Fruit fly (Drosophila melanogaster) whole organism, embryonic: Measurements from ENCODE around the gene CG43175.
A peak's percentile ranks its signal among the peaks of the same experiment; 100 is the strongest.

Source experiments
- Adf1 ChIP-seq: fragments of 200-800 bp; sonication (Bioruptor generic); IDR thresholded peaks from 2 replicates; pipeline ENCODE4 v1.3.6; 2022; ENCODE audit warnings: missing biosample characterization, missing genetic modification characterization
- BEAF-32 ChIP-seq: fragments of 200-800 bp; sonication (Bioruptor generic); optimal IDR thresholded peaks from 3 replicates; lab custom pipeline; 2017; ENCODE audit warnings: missing biosample characterization, missing genetic modification characterization, mild to moderate bottlenecking, moderate library complexity, missing genetic modification reagents
- CG10462 ChIP-seq: fragments of 200-800 bp; sonication (Bioruptor generic); optimal IDR thresholded peaks from 2 replicates; lab custom pipeline; 2016; ENCODE audit warnings: missing biosample characterization, missing genetic modification characterization
- CG10565 ChIP-seq: fragments of 200-800 bp; sonication (Bioruptor generic); optimal IDR thresholded peaks from 3 replicates; lab custom pipeline; 2016; ENCODE audit warnings: missing biosample characterization, mild to moderate bottlenecking, missing genetic modification characterization
- CG12391 ChIP-seq: fragments of 200-800 bp; sonication (Bioruptor generic); optimal IDR thresholded peaks from 3 replicates; lab custom pipeline; 2018; ENCODE audit warnings: missing biosample characterization, mild to moderate bottlenecking, missing genetic modification characterization, moderate library complexity
- CG18764 ChIP-seq: fragments of 200-800 bp; sonication (Bioruptor generic); optimal IDR thresholded peaks from 3 replicates; lab custom pipeline; 2016; ENCODE audit warnings: missing biosample characterization, missing genetic modification characterization
- CG30020 ChIP-seq: fragments of 200-800 bp; optimal IDR thresholded peaks from 2 replicates; lab custom pipeline; 2019; ENCODE audit warnings: missing biosample characterization, mild to moderate bottlenecking, missing genetic modification characterization, moderate library complexity
- CG32772 ChIP-seq: fragments of 200-800 bp; sonication (Bioruptor generic); IDR thresholded peaks from 2 replicates; pipeline ENCODE4 v1.3.6; 2022; ENCODE audit warnings: missing biosample characterization, missing genetic modification characterization
- CG33213 ChIP-seq: fragments of 200-800 bp; sonication (Bioruptor generic); optimal IDR thresholded peaks from 3 replicates; lab custom pipeline; 2016; ENCODE audit warnings: missing biosample characterization, missing genetic modification characterization
- CG3407 ChIP-seq: fragments of 200-800 bp; sonication (Bioruptor generic); optimal IDR thresholded peaks from 2 replicates; lab custom pipeline; 2018; ENCODE audit warnings: missing biosample characterization, mild to moderate bottlenecking, missing genetic modification characterization
- CG3726 ChIP-seq: fragments of 200-800 bp; sonication (Bioruptor generic); IDR thresholded peaks from 3 replicates; pipeline ENCODE4, ENCODE4 v1.3.6; 2022; ENCODE audit warnings: missing biosample characterization, missing genetic modification characterization
- CG6791 ChIP-seq: fragments of 200-800 bp; sonication (Bioruptor generic); IDR thresholded peaks from 3 replicates; pipeline ENCODE4 v1.3.6; 2022; ENCODE audit warnings: missing biosample characterization, missing genetic modification characterization; ENCODE audit not compliant: partially characterized antibody
- CG8478 ChIP-seq: fragments of >200 bp; optimal IDR thresholded peaks from 2 replicates; lab custom pipeline; 2018
- CG8924 ChIP-seq: fragments of 200-800 bp; optimal IDR thresholded peaks from 3 replicates; lab custom pipeline; 2019; ENCODE audit warnings: missing biosample characterization, mild to moderate bottlenecking, missing genetic modification characterization, moderate library complexity
- CHES-1-like ChIP-seq: fragments of 200-800 bp; sonication (Bioruptor generic); optimal IDR thresholded peaks from 2 replicates; lab custom pipeline; 2016; ENCODE audit warnings: missing biosample characterization, missing genetic modification characterization
- D ChIP-seq, 2 experiments: fragments of 200-800 bp in 1 of 2; fragments of >200 bp in 1 of 2; sonication (Bioruptor generic) in 1 of 2; optimal IDR thresholded peaks; 2 replicates in 1 of 2; 3 replicates in 1 of 2; lab custom pipeline; 2017; ENCODE audit warnings: mild to moderate bottlenecking in 1 of 2, missing biosample characterization in 1 of 2, missing genetic modification characterization in 1 of 2, missing genetic modification reagents in 1 of 2
- Dbx ChIP-seq: fragments of 200-800 bp; sonication (Bioruptor generic); IDR thresholded peaks from 3 replicates; pipeline ENCODE4 v1.3.6; 2022; ENCODE audit warnings: missing biosample characterization, missing genetic modification characterization
- Dek ChIP-seq: fragments of 200-800 bp; sonication (Bioruptor generic); optimal IDR thresholded peaks from 3 replicates; lab custom pipeline; 2019; ENCODE audit warnings: missing biosample characterization, mild to moderate bottlenecking, missing genetic modification characterization, moderate library complexity
- Ets65A ChIP-seq: fragments of 200-800 bp; sonication (Bioruptor generic); peaks from one replicate; lab custom pipeline; 2016; ENCODE audit warnings: missing biosample characterization, missing genetic modification characterization
- Ets97D ChIP-seq: fragments of 200-800 bp; sonication (Bioruptor generic); optimal IDR thresholded peaks from 3 replicates; lab custom pipeline; 2016; ENCODE audit warnings: missing biosample characterization, missing genetic modification characterization
- HLHmδ ChIP-seq: fragments of 200-800 bp; sonication (Bioruptor generic); optimal IDR thresholded peaks from 2 replicates; lab custom pipeline; 2018; ENCODE audit warnings: missing biosample characterization, mild to moderate bottlenecking, missing genetic modification characterization, moderate library complexity
- HmgD ChIP-seq: fragments of 200-800 bp; sonication (Bioruptor generic); optimal IDR thresholded peaks from 3 replicates; lab custom pipeline; 2016; ENCODE audit warnings: missing biosample characterization, missing genetic modification characterization
- Lpt ChIP-seq: fragments of >200 bp; optimal IDR thresholded peaks from 2 replicates; lab custom pipeline; 2018; ENCODE audit warnings: missing biosample characterization, missing genetic modification characterization
- MESR4 ChIP-seq: fragments of 200-800 bp; sonication (Bioruptor generic); optimal IDR thresholded peaks from 2 replicates; lab custom pipeline; 2018; ENCODE audit warnings: missing biosample characterization, mild to moderate bottlenecking, missing genetic modification characterization, moderate library complexity
- Med ChIP-seq: fragments of 200-800 bp; sonication (Bioruptor generic); peaks from one replicate; lab custom pipeline; 2016; ENCODE audit warnings: missing biosample characterization, missing genetic modification characterization, mild to moderate bottlenecking, inconsistent platforms, moderate library complexity
- Nf-YB ChIP-seq: fragments of 200-800 bp; sonication (Bioruptor generic); optimal IDR thresholded peaks from 3 replicates; lab custom pipeline; 2019; ENCODE audit warnings: missing biosample characterization, mild to moderate bottlenecking, missing genetic modification characterization, moderate library complexity
- Nf-YC ChIP-seq: fragments of 200-800 bp; optimal IDR thresholded peaks from 3 replicates; lab custom pipeline; 2019; ENCODE audit warnings: missing biosample characterization, mild to moderate bottlenecking, missing genetic modification characterization, moderate library complexity
- Oaz ChIP-seq: fragments of 200-800 bp; sonication (Bioruptor generic); IDR thresholded peaks from 2 replicates; pipeline ENCODE4 v1.3.6; 2022; ENCODE audit warnings: missing biosample characterization, missing genetic modification characterization
- Opbp ChIP-seq: fragments of 200-800 bp; sonication (Bioruptor generic); IDR thresholded peaks from 3 replicates; pipeline ENCODE4 v1.3.6; 2022; ENCODE audit warnings: missing biosample characterization, missing genetic modification characterization; ENCODE audit not compliant: partially characterized antibody
- Sin3A ChIP-seq: fragments of >200 bp; optimal IDR thresholded peaks from 2 replicates; lab custom pipeline; 2018
- bigmax ChIP-seq: fragments of 200-800 bp; sonication (Bioruptor generic); optimal IDR thresholded peaks from 2 replicates; lab custom pipeline; 2018; ENCODE audit warnings: missing biosample characterization, mild to moderate bottlenecking, missing genetic modification characterization
- dysf ChIP-seq: fragments of 200-800 bp; sonication (Bioruptor generic); IDR thresholded peaks from 3 replicates; pipeline ENCODE4 v1.3.6; 2022; ENCODE audit warnings: missing biosample characterization, missing genetic modification characterization
- emc ChIP-seq: fragments of 200-800 bp; sonication (Bioruptor generic); optimal IDR thresholded peaks from 2 replicates; lab custom pipeline; 2016; ENCODE audit warnings: missing biosample characterization, missing genetic modification characterization
- eyg ChIP-seq: fragments of 200-800 bp; sonication (Bioruptor generic); optimal IDR thresholded peaks from 3 replicates; lab custom pipeline; 2016; ENCODE audit warnings: missing biosample characterization, missing genetic modification characterization
- fd96Cb ChIP-seq: fragments of 200-800 bp; sonication (Bioruptor generic); optimal IDR thresholded peaks from 2 replicates; lab custom pipeline; 2018; ENCODE audit warnings: missing biosample characterization, mild to moderate bottlenecking, missing genetic modification characterization, moderate library complexity
- ftz-f1 ChIP-seq: fragments of 200-800 bp; sonication (Bioruptor generic); optimal IDR thresholded peaks from 2 replicates; lab custom pipeline; 2016; ENCODE audit warnings: missing biosample characterization, missing genetic modification characterization
- grn ChIP-seq: fragments of 200-800 bp; sonication (Bioruptor generic); optimal IDR thresholded peaks from 3 replicates; lab custom pipeline; 2017; ENCODE audit warnings: missing biosample characterization, missing genetic modification characterization
- hb ChIP-seq: fragments of 200-800 bp; sonication (Bioruptor generic); IDR thresholded peaks from 3 replicates; pipeline ENCODE4 v1.3.6; 2022; ENCODE audit warnings: missing biosample characterization, missing genetic modification characterization; ENCODE audit not compliant: partially characterized antibody
- ind ChIP-seq: fragments of 200-800 bp; sonication (Bioruptor generic); optimal IDR thresholded peaks from 3 replicates; lab custom pipeline; 2016; ENCODE audit warnings: missing biosample characterization, missing genetic modification characterization
- lmd ChIP-seq: fragments of 200-800 bp; sonication (Bioruptor generic); IDR thresholded peaks from 2 replicates; pipeline ENCODE4 v1.3.6; 2022; ENCODE audit warnings: missing biosample characterization, missing genetic modification characterization
- pho ChIP-seq: fragments of 200-800 bp; sonication (Bioruptor generic); optimal IDR thresholded peaks from 2 replicates; lab custom pipeline; 2016; ENCODE audit warnings: missing biosample characterization, missing genetic modification characterization
- prd ChIP-seq, 3 experiments: fragments of >200 bp in 2 of 3; fragments of 200-800 bp in 1 of 3; sonication (Bioruptor generic) in 1 of 3; optimal IDR thresholded peaks in 2 of 3; IDR thresholded peaks in 1 of 3; 2 replicates in 2 of 3; 3 replicates in 1 of 3; pipeline versions ENCODE4 v1.3.6 to Lab custom; 2017 to 2022; ENCODE audit warnings: missing biosample characterization in 1 of 3, missing genetic modification characterization in 1 of 3
- ro ChIP-seq: fragments of 200-800 bp; sonication (Bioruptor generic); IDR thresholded peaks from 2 replicates; pipeline ENCODE4 v1.3.6; 2022; ENCODE audit warnings: missing biosample characterization, missing genetic modification characterization
- sd ChIP-seq: fragments of 200-800 bp; sonication (Bioruptor generic); optimal IDR thresholded peaks from 3 replicates; lab custom pipeline; 2018; ENCODE audit warnings: missing biosample characterization, mild to moderate bottlenecking, missing genetic modification characterization, moderate library complexity
- z ChIP-seq: fragments of 200-800 bp; sonication (Bioruptor generic); IDR thresholded peaks from 3 replicates; pipeline ENCODE4 v1.3.6; 2022; ENCODE audit warnings: missing biosample characterization, missing genetic modification characterization
- zfh2 ChIP-seq: fragments of 200-800 bp; sonication (Bioruptor generic); optimal IDR thresholded peaks from 2 replicates; lab custom pipeline; 2016; ENCODE audit warnings: missing biosample characterization, missing genetic modification characterization

CG43175 gene

dm6 chr3R:17599695-17600094, 30.8 kb upstream of the CG43175 start:
- no peak for TF ChIP-seq emc
- peak; percentile 6; the same call in 1 of the 2 replicates for TF ChIP-seq lmd
- TF ChIP-seq z (GFP tag; lab: Robert Waterston, UW): 0 out of 3 replicates have a peak, but pooled peaks have one; percentile 27
- no peak for TF ChIP-seq zfh2 (GFP tag; lab: Kevin White, UChicago)
- TF ChIP-seq Nf-YC (tag; lab: Kevin White, UChicago): peak; percentile 79
- 0 out of 3 replicates have a peak, but pooled peaks have one; percentile 40 for TF ChIP-seq hb
- peak; percentile 83 for TF ChIP-seq Nf-YB (GFP tag; lab: Kevin White, UChicago)
- TF ChIP-seq, all 482 proteins: peak for 5

- TF ChIP-seq Med (GFP tag; lab: Kevin White, UChicago) (peak; percentile 36), CG10565 (GFP tag; lab: Kevin White, UChicago) (no peak), CG8924 (tag; lab: Kevin White, UChicago) (no peak), Nf-YC (tag; lab: Kevin White, UChicago) (peak; percentile 53), ind (no peak), CG33213 (GFP tag; lab: Kevin White, UChicago) (no peak), ro (GFP tag; lab: Robert Waterston, UW) (no peak), MESR4 (GFP tag; lab: Kevin White, UChicago) (no peak), Nf-YB (GFP tag; lab: Kevin White, UChicago) (peak; percentile 72)
- TF ChIP-seq, all 482 proteins: peak for 3
These were observed 28.7 kb upstream of the CG43175 start for dm6 chr3R:17601866-17602265.

- TF ChIP-seq Sin3A (no peak), CG30020 (tag; lab: Kevin White, UChicago) (no peak), Dbx (no peak), D (optimal IDR thresholded peaks at IDR 0.05; lab: Kevin White, UChicago) (peak; percentile 95), D (GFP tag; optimal IDR thresholded peaks at IDR 0.05; lab: Kevin White, UChicago) (no peak), Adf1 (GFP tag; lab: Robert Waterston, UW) (no peak), ftz-f1 (GFP tag; lab: Kevin White, UChicago) (no peak), CG18764 (no peak), Opbp (GFP tag; lab: Robert Waterston, UW) (0 out of 3 replicates have a peak, but pooled peaks have one; percentile 9), Ets65A (GFP tag; lab: Kevin White, UChicago) (peak; percentile 18), prd (optimal IDR thresholded peaks at IDR 0.05; lab: Kevin White, UChicago) (no peak), prd (GFP tag; IDR thresholded peaks at IDR 0.05; lab: Robert Waterston, UW) (0 out of 3 replicates have a peak, but pooled peaks have one; percentile 9)
These were observed 27.5 kb upstream of the CG43175 start for dm6 chr3R:17602974-17603373.

- TF ChIP-seq CG12391 (no peak), HLHmδ (peak; percentile 76), D (optimal IDR thresholded peaks at IDR 0.05; lab: Kevin White, UChicago) (peak; percentile 59), D (GFP tag; optimal IDR thresholded peaks at IDR 0.05; lab: Kevin White, UChicago) (no peak), CG6791 (GFP tag; lab: Robert Waterston, UW) (peak; percentile 61; the same call in 2 of the 3 replicates), BEAF-32 (GFP tag; lab: Kevin White, UChicago) (no peak), eyg (no peak), CG8478 (peak; percentile 91), dysf (GFP tag; lab: Robert Waterston, UW) (no peak), CG10462 (GFP tag; lab: Kevin White, UChicago) (no peak), CHES-1-like (GFP tag; lab: Kevin White, UChicago) (no peak), CG3726 (GFP tag; lab: Robert Waterston, UW) (no peak), Lpt (GFP tag; lab: Kevin White, UChicago) (no peak), sd (tag; lab: Kevin White, UChicago) (peak; percentile 89), bigmax (GFP tag; lab: Kevin White, UChicago) (no peak), CG3407 (GFP tag; lab: Kevin White, UChicago) (no peak), Opbp (GFP tag; lab: Robert Waterston, UW) (peak; percentile 46; the same call in 1 of the 3 replicates), Dek (tag; lab: Kevin White, UChicago) (peak; percentile 23), HmgD (GFP tag; lab: Kevin White, UChicago) (peak; percentile 66), CG32772 (no peak), Ets97D (GFP tag; lab: Kevin White, UChicago) (no peak), grn (GFP tag; lab: Kevin White, UChicago) (no peak), fd96Cb (no peak), Oaz (GFP tag; lab: Robert Waterston, UW) (no peak), pho (GFP tag; lab: Kevin White, UChicago) (no peak)
These were observed 26.8 kb upstream of the CG43175 start for dm6 chr3R:17603717-17604116.
